Fruit fly (Drosophila melanogaster) Kc167 (cell line): ENCODE results near the gene ArgRS-m.

Source experiments
- Myc ChIP-seq: fragments of >200 bp; optimal IDR thresholded peaks from 2 replicates; lab custom pipeline; 2017; ENCODE audit warnings: missing external identifiers
- Sin3A ChIP-seq: fragments of >200 bp; optimal IDR thresholded peaks from 2 replicates; lab custom pipeline; 2018; ENCODE audit warnings: missing external identifiers
- h ChIP-seq: fragments of >200 bp; optimal IDR thresholded peaks from 3 replicates; lab custom pipeline; 2018; ENCODE audit warnings: missing external identifiers
- insv ChIP-seq: fragments of >200 bp; optimal IDR thresholded peaks from 3 replicates; lab custom pipeline; 2018; ENCODE audit warnings: missing external identifiers
- psq ChIP-seq: fragments of >200 bp; optimal IDR thresholded peaks from 2 replicates; lab custom pipeline; 2017; ENCODE audit warnings: missing external identifiers
- ttk ChIP-seq: sonication (Bioruptor generic); optimal IDR thresholded peaks from 2 replicates; lab custom pipeline; 2017; ENCODE audit warnings: missing external identifiers

dm6 chr3R:7911482-7911881 is 24.6 kb downstream of the ArgRS-m start, which contains the start of gene Prat:
- TF ChIP-seq h, result no peak
- no peak for TF ChIP-seq psq (lab: Kevin White, UChicago)
- no peak for TF ChIP-seq Myc (lab: Kevin White, UChicago)
- no peak for TF ChIP-seq insv (lab: Kevin White, UChicago)
- TF ChIP-seq ttk (lab: Kevin White, UChicago), result no peak
- no peak for TF ChIP-seq Sin3A
